Worm (Caenorhabditis elegans) whole organism, L4/young adult: ENCODE results near the gene T04C12.7.
A peak's percentile ranks its signal among the peaks of the same experiment; 100 is the strongest.

Experiments
- W03F9.2 ChIP-seq: fragments of 150-350 bp; optimal IDR thresholded peaks from 2 replicates; lab custom pipeline; 2014; ENCODE audit warnings: missing biosample characterization, missing genetic modification characterization
- dao-5 ChIP-seq: sonication (generic microtip); optimal IDR thresholded peaks from 2 replicates; lab custom pipeline; 2016; ENCODE audit warnings: missing genotype, missing genetic modification characterization, moderate library complexity, missing compliant biosample characterization

- TF ChIP-seq W03F9.2 (tag; lab: Kevin White, UChicago) (peak; percentile 80), dao-5 (no peak)
These were observed 24.3 kb downstream of the T04C12.7 start, which contains the start of gene act-2 for ce11 chrV:11078104-11078724.
